Fruit fly (Drosophila melanogaster) whole organism, wandering third instar larva: ENCODE results near the gene phol.
A peak's percentile ranks its signal among the peaks of the same experiment; 100 is the strongest.

Source experiments
- Abd-B ChIP-seq: fragments of >200 bp; optimal IDR thresholded peaks from 2 replicates; lab custom pipeline; 2017; ENCODE audit warnings: missing biosample characterization, missing genetic modification characterization
- CG32264 ChIP-seq: fragments of 200-800 bp; sonication (Bioruptor generic); optimal IDR thresholded peaks from 2 replicates; lab custom pipeline; 2016; ENCODE audit warnings: missing biosample characterization, missing genetic modification characterization
- CG9705 ChIP-seq: fragments of 200-800 bp; sonication (Bioruptor generic); optimal IDR thresholded peaks from 2 replicates; lab custom pipeline; 2018; ENCODE audit warnings: missing biosample characterization, mild to moderate bottlenecking, missing genetic modification characterization
- HLH106 ChIP-seq: fragments of 200-800 bp; optimal IDR thresholded peaks from 3 replicates; lab custom pipeline; 2019; ENCODE audit warnings: missing biosample characterization, mild to moderate bottlenecking, missing genetic modification characterization, moderate library complexity
- Hnf4 ChIP-seq: fragments of 200-800 bp; sonication (Bioruptor generic); optimal IDR thresholded peaks from 2 replicates; lab custom pipeline; 2016; ENCODE audit warnings: missing biosample characterization, mild to moderate bottlenecking, missing genetic modification characterization
- Hr78 ChIP-seq: fragments of >200 bp; optimal IDR thresholded peaks from 2 replicates; lab custom pipeline; 2017; ENCODE audit warnings: missing biosample characterization, missing genetic modification characterization
- Hr83 ChIP-seq: fragments of 200-300 bp; sonication (Bioruptor generic); optimal IDR thresholded peaks from 2 replicates; lab custom pipeline; 2016; ENCODE audit warnings: missing biosample characterization, mild to moderate bottlenecking, missing genetic modification characterization, moderate library complexity; ENCODE audit not compliant: poor library complexity, severe bottlenecking
- Jra ChIP-seq: sonication (Bioruptor generic); optimal IDR thresholded peaks from 2 replicates; lab custom pipeline; 2016; ENCODE audit warnings: missing biosample characterization, missing genetic modification characterization
- Mio ChIP-seq: sonication (Bioruptor generic); optimal IDR thresholded peaks from 2 replicates; lab custom pipeline; 2016; ENCODE audit warnings: missing biosample characterization, missing genetic modification characterization
- Myc ChIP-seq: fragments of >200 bp; optimal IDR thresholded peaks from 2 replicates; lab custom pipeline; 2017
- N ChIP-seq: fragments of >200 bp; optimal IDR thresholded peaks from 2 replicates; lab custom pipeline; 2018; ENCODE audit warnings: missing biosample characterization, missing external identifiers, missing genetic modification characterization
- OdsH ChIP-seq: fragments of 200-800 bp; sonication (Bioruptor generic); optimal IDR thresholded peaks from 2 replicates; lab custom pipeline; 2016; ENCODE audit warnings: missing biosample characterization, mild to moderate bottlenecking, missing genetic modification characterization
- Rel ChIP-seq, 2 experiments: fragments of 200-800 bp; sonication (Bioruptor generic) in 1 of 2; optimal IDR thresholded peaks; 2 replicates in 1 of 2; 3 replicates in 1 of 2; lab custom pipeline; 2016 to 2019; ENCODE audit warnings: mild to moderate bottlenecking in 2 of 2, missing biosample characterization in 2 of 2, missing genetic modification characterization in 2 of 2, moderate library complexity in 1 of 2
- Sp1 ChIP-seq: fragments of 200-800 bp; sonication (Bioruptor generic); optimal IDR thresholded peaks from 3 replicates; lab custom pipeline; 2019; ENCODE audit warnings: missing biosample characterization, mild to moderate bottlenecking, missing genetic modification characterization, moderate library complexity
- br ChIP-seq: fragments of 200-800 bp; sonication (Bioruptor generic); optimal IDR thresholded peaks from 2 replicates; lab custom pipeline; 2016; ENCODE audit warnings: missing biosample characterization, missing genetic modification characterization
- brk ChIP-seq: fragments of 200-800 bp; sonication (Bioruptor generic); optimal IDR thresholded peaks from 2 replicates; lab custom pipeline; 2016; ENCODE audit warnings: missing biosample characterization, mild to moderate bottlenecking, missing genetic modification characterization
- dl ChIP-seq, 2 experiments: fragments of 175-275, 200-275 bp in 1 of 2; fragments of 200-275 bp in 1 of 2; sonication (Bioruptor generic); optimal IDR thresholded peaks; lab custom pipeline; 2018; ENCODE audit warnings: mild to moderate bottlenecking in 2 of 2, missing biosample characterization in 2 of 2, missing genetic modification characterization in 2 of 2, moderate library complexity in 2 of 2; ENCODE audit not compliant: partially characterized antibody in 2 of 2, insufficient read depth in 1 of 2
- dsf ChIP-seq: sonication (Bioruptor generic); optimal IDR thresholded peaks from 2 replicates; lab custom pipeline; 2016; ENCODE audit warnings: missing biosample characterization, missing genetic modification characterization, borderline replicate concordance
- ey ChIP-seq: fragments of 200-800 bp; sonication (Bioruptor generic); optimal IDR thresholded peaks from 2 replicates; lab custom pipeline; 2016; ENCODE audit warnings: missing biosample characterization, missing genetic modification characterization
- foxo ChIP-seq, 2 experiments: fragments of 200-800 bp; sonication (Bioruptor generic); optimal IDR thresholded peaks; 2 replicates in 1 of 2; 3 replicates in 1 of 2; lab custom pipeline; 2016 to 2017; ENCODE audit warnings: missing biosample characterization in 2 of 2, missing genetic modification characterization in 2 of 2
- fru ChIP-seq: fragments of 200-800 bp; sonication (Bioruptor generic); optimal IDR thresholded peaks from 3 replicates; lab custom pipeline; 2016; ENCODE audit warnings: missing biosample characterization, mild to moderate bottlenecking, missing genetic modification characterization
- h ChIP-seq: fragments of 200-800 bp; sonication (Bioruptor generic); optimal IDR thresholded peaks from 3 replicates; lab custom pipeline; 2016; ENCODE audit warnings: missing biosample characterization, mild to moderate bottlenecking, missing genetic modification characterization
- jim ChIP-seq: fragments of 175-275, 200-325 bp; sonication (Bioruptor generic); optimal IDR thresholded peaks from 2 replicates; lab custom pipeline; 2016; ENCODE audit warnings: missing biosample characterization, mild to moderate bottlenecking, missing genetic modification characterization
- lola ChIP-seq: fragments of >200 bp; optimal IDR thresholded peaks from 2 replicates; lab custom pipeline; 2017; ENCODE audit warnings: missing biosample characterization, missing genetic modification characterization
- psq ChIP-seq: fragments of 200-800 bp; sonication (Bioruptor generic); optimal IDR thresholded peaks from 3 replicates; lab custom pipeline; 2017; ENCODE audit warnings: missing biosample characterization, mild to moderate bottlenecking, missing genetic modification characterization, moderate library complexity
- sage ChIP-seq: fragments of 200-800 bp; sonication (Bioruptor generic); optimal IDR thresholded peaks from 2 replicates; lab custom pipeline; 2016; ENCODE audit warnings: missing biosample characterization, mild to moderate bottlenecking, missing genetic modification characterization
- sv ChIP-seq: fragments of 200-800 bp; sonication (Bioruptor generic); optimal IDR thresholded peaks from 3 replicates; lab custom pipeline; 2016; ENCODE audit warnings: missing biosample characterization, missing genetic modification characterization
- usp ChIP-seq: fragments of >200 bp; optimal IDR thresholded peaks from 2 replicates; lab custom pipeline; 2017; ENCODE audit warnings: missing biosample characterization, missing genetic modification characterization

phol gene

DNA sequence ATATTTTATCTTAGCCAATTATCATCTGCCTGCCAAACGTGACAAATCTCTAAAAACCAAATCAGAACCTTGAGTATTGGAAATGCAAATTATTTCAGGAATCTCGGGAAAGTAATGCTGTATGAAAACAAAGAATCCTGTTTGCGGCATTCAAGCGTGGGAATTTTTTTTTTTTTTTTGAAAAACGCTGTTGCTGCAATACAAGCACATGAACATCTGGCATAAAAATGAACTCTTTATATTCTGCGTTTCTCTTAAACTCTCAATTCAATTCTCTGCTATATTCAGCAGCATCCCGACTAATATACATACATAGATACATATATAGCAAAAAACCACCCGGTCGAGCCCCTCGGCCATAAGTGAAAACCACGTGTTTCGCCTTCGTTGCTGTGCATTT, 45.2 kb upstream of the phol start:
- TF ChIP-seq usp (GFP tag; lab: Kevin White, UChicago) (no peak), Mio (no peak), Jra (no peak), brk (GFP tag; lab: Kevin White, UChicago) (no peak), jim (GFP tag; lab: Kevin White, UChicago) (no peak), Myc (lab: Kevin White, UChicago) (no peak), lola (no peak), fru (no peak)
- TF ChIP-seq, all 38 proteins: peak for 0

DNA sequence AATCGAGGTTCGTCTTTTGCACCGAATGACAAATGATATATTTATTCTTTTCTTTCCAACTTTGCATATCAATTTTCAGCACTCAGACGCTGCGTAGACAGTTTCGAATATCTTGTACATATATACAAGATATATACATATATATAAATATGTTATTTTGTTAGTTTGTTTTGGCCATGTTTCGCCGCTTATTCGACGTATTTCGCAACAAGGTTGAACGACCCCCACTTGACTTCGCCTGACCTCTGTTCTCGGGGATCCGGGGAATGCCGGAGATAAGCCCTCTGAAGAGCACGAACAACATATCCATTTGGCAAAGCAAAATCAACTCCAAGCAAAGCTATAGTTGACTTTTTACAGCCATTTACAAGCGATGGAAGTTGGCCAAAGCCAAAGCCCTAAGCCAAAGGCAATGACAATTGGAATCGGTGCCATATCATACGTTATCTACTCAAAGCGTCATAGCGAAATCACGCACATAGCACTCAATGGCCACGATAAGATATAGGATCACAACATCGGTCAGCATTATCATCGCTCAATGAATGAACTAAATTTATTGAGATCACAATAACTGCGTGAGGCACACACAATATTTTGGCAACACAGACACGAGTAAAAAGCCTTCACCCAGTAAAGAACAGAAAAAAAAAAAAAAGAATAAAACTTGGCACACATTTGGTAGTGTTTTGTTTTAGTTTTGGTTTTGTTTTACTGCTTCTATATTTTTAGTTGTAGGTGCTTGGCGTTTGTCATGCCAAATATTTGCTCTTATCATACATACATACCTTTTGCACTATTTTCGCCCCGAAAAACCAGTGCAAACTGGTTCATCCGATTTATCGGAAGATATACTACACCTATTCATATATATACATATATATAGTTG, 44.1 kb upstream of the phol start:
- no peak for TF ChIP-seq N (GFP tag; lab: Kevin White, UChicago)
- no peak for TF ChIP-seq fru
- no peak for TF ChIP-seq sv (GFP tag; lab: Kevin White, UChicago)
- TF ChIP-seq Rel (GFP tag; optimal IDR thresholded peaks at IDR 0.05; lab: Kevin White, UChicago), result no peak
- peak; percentile 80 for TF ChIP-seq Rel (tag; optimal IDR thresholded peaks at IDR 0.05; lab: Kevin White, UChicago)
- no peak for TF ChIP-seq ey (GFP tag; lab: Kevin White, UChicago)
- no peak for TF ChIP-seq usp (GFP tag; lab: Kevin White, UChicago)
- TF ChIP-seq Sp1 (GFP tag; lab: Kevin White, UChicago), result no peak

DNA sequence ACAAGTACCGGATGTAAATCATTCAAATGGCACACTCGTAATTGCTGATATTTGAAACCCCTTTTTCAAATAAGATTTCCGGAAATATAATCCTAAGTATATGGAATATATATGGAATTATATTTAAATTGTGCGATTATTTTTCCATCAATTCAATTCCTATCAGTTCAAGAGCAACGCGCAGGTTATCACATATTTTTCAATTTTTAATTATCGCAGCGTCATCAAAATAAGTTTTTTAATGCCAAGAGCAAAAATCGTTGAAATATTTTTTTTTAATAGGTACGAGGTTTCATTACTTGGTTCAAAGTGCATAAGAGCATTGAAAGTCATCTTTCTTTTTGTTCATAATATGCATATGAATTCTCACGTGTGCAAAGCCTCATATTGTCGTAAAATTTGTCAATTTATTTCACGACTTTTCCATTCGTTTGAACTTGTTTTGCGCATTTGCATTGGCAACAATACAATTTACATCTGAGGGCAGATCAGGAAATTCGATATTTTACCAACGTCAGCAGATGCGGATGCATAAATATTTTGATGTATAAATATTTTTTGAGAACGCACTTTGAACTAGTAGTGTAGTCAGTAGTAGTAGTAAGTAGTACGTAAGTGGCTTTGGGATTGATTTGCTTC, 42.0 kb upstream of the phol start:
- TF ChIP-seq N (GFP tag; lab: Kevin White, UChicago), result no peak
- TF ChIP-seq sage (GFP tag; lab: Kevin White, UChicago), result no peak
- TF ChIP-seq dl (GFP tag; optimal IDR thresholded peaks at IDR 0.05; lab: Kevin White, UChicago; ENCODE audit: insufficient read depth in 1 of 2, partially characterized antibody in 2 of 2), result no peak
- no peak for TF ChIP-seq Hr78
- TF ChIP-seq Rel (GFP tag; optimal IDR thresholded peaks at IDR 0.05; lab: Kevin White, UChicago), result no peak
- no peak for TF ChIP-seq Rel (tag; optimal IDR thresholded peaks at IDR 0.05; lab: Kevin White, UChicago)
- TF ChIP-seq Sp1 (GFP tag; lab: Kevin White, UChicago), result no peak
- no peak for TF ChIP-seq CG32264
- TF ChIP-seq Myc (lab: Kevin White, UChicago), result no peak
- TF ChIP-seq br (GFP tag; lab: Kevin White, UChicago), result no peak
- TF ChIP-seq HLH106 (tag; lab: Kevin White, UChicago), result no peak
- no peak for TF ChIP-seq h (GFP tag; lab: Kevin White, UChicago)
- TF ChIP-seq lola, result no peak
- no peak for TF ChIP-seq psq (GFP tag; lab: Kevin White, UChicago)

DNA sequence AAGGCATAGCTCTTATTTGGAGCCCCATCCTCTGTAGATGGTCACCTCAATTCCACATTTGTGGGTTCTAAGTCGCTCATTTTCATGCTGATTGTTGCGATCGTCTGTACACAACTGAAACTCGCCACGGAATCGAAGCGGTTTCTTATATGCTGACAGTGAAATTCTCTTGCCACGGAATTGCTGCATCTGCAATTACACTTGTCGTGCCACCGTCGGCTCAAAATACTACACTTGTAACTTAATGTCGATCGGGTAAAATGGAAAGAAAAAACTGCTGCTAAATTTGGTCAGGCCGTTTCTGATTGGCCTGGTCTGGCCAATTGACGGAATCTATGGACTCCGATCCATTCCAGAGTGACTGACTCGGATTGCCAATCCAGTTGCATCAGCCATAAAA, 41.2 kb upstream of the phol start:
- no peak for TF ChIP-seq dsf (GFP tag; lab: Kevin White, UChicago)
- TF ChIP-seq h (GFP tag; lab: Kevin White, UChicago), result no peak
- TF ChIP-seq HLH106 (tag; lab: Kevin White, UChicago), result no peak
- no peak for TF ChIP-seq brk (GFP tag; lab: Kevin White, UChicago)

DNA sequence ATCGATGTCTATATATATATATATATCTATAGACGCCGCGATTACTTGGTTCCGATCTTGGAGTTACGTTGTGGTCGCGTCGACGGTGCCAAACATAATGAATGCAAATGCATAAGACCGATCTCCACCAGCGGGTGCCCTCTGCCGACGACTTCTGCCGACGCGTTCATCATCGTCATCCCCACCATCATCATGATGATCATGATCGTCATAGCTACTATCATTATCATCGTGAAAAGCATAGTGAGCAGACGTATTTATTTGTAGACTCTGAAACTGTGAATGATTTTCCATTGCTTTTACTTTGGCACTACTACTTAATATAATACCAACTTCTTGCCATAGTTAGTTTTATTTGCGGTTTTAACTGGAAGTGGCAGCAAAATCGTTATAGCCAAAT, 36.0 kb upstream of the phol start, which contains the start of gene CG32037:
Gene CG32037 (minus strand): TSS at position 101 of the 400 bp plus-strand sequence.
- TF ChIP-seq foxo (GFP tag; optimal IDR thresholded peaks at IDR 0.05; lab: Kevin White, UChicago) (no peak), sv (GFP tag; lab: Kevin White, UChicago) (no peak), OdsH (GFP tag; lab: Kevin White, UChicago) (no peak), fru (no peak)

DNA sequence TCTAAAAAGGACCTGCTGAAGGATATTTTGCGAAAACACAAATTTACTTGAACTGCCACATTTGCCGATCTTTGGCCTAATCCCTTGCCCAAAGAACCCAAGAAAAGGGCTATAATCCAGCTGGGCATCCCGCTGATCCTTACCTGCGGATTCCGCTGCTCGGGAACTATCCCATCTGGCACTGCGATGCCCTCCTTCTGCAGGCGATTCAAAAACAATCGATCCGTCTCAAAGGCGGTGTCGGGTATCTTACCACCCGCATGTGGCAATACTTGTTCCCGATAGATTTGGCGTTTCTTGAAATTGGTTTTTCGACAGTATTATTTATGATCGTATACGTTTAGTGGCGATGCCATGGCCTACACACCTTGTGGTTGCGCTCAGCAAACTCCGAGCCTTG, 35.2 kb upstream of the phol start:
- TF ChIP-seq Hnf4 (GFP tag; lab: Kevin White, UChicago), result no peak
- no peak for TF ChIP-seq usp (GFP tag; lab: Kevin White, UChicago)
- no peak for TF ChIP-seq Sp1 (GFP tag; lab: Kevin White, UChicago)
- TF ChIP-seq fru, result no peak
- TF ChIP-seq Hr78, result no peak
- no peak for TF ChIP-seq OdsH (GFP tag; lab: Kevin White, UChicago)
- no peak for TF ChIP-seq HLH106 (tag; lab: Kevin White, UChicago)
- TF ChIP-seq CG9705, result no peak
- TF ChIP-seq N (GFP tag; lab: Kevin White, UChicago), result no peak
- TF ChIP-seq Hr83 (GFP tag; lab: Kevin White, UChicago), result no peak
- TF ChIP-seq Abd-B, result no peak
